Worm (Caenorhabditis elegans) whole organism, L1 larva: ENCODE data around the gene H41C03.3.

Experiments
- C34B4.2 ChIP-seq: sonication (generic microtip); optimal IDR thresholded peaks from 2 replicates; lab custom pipeline; 2017; ENCODE audit warnings: mild to moderate bottlenecking, missing genetic modification characterization, missing compliant biosample characterization
- F16B12.6 ChIP-seq: fragments of 150-350 bp; optimal IDR thresholded peaks from 2 replicates; lab custom pipeline; 2014; ENCODE audit warnings: missing biosample characterization, missing genetic modification characterization
- Y116A8C.19 ChIP-seq: sonication (generic microtip); optimal IDR thresholded peaks from 2 replicates; lab custom pipeline; 2016; ENCODE audit warnings: missing compliant biosample characterization, missing genetic modification characterization, borderline replicate concordance
- aha-1 ChIP-seq: fragments of 150-350 bp; optimal IDR thresholded peaks from 2 replicates; lab custom pipeline; 2014; ENCODE audit warnings: missing biosample characterization, missing genetic modification characterization
- alr-1 ChIP-seq: fragments of 200-800 bp; sonication (Bioruptor generic); optimal IDR thresholded peaks from 2 replicates; lab custom pipeline; 2018; ENCODE audit warnings: borderline replicate concordance, mild to moderate bottlenecking, missing genetic modification characterization, missing compliant biosample characterization
- blmp-1 ChIP-seq: fragments of 150-350 bp; optimal IDR thresholded peaks from 2 replicates; lab custom pipeline; 2014; ENCODE audit warnings: missing biosample characterization, missing genetic modification characterization
- ceh-90 ChIP-seq: sonication (generic microtip); optimal IDR thresholded peaks from 2 replicates; lab custom pipeline; 2016; ENCODE audit warnings: missing genetic modification characterization, missing compliant biosample characterization
- dsc-1 ChIP-seq: sonication (generic microtip); optimal IDR thresholded peaks from 2 replicates; lab custom pipeline; 2016; ENCODE audit warnings: mild to moderate bottlenecking, missing genetic modification characterization, missing compliant biosample characterization
- efl-1 ChIP-seq, 4 experiments: fragments of 150-350 bp; optimal IDR thresholded peaks in 3 of 4; peaks in 1 of 4; 1 replicate in 1 of 4; 2 replicates in 3 of 4; lab custom pipeline; 2014; ENCODE audit warnings: missing biosample characterization in 2 of 4, missing genetic modification characterization in 2 of 4, missing genetic modification reagents in 2 of 4
- egl-13 ChIP-seq: sonication (generic microtip); optimal IDR thresholded peaks from 2 replicates; lab custom pipeline; 2016; ENCODE audit warnings: missing genotype, missing genetic modification reagents, missing genetic modification characterization, missing compliant biosample characterization
- egl-27 ChIP-seq, 2 experiments: fragments of 150-350 bp in 1 of 2; sonication (generic microtip); optimal IDR thresholded peaks; 3 replicates each; lab custom pipeline; 2017 to 2018; ENCODE audit warnings: missing biosample characterization in 2 of 2, missing genetic modification characterization in 2 of 2, missing genetic modification reagents in 2 of 2
- elt-2 ChIP-seq: sonication (generic microtip); optimal IDR thresholded peaks from 2 replicates; lab custom pipeline; 2016; ENCODE audit warnings: missing genetic modification characterization, mild to moderate bottlenecking, inconsistent platforms, missing compliant biosample characterization, missing genetic modification reagents
- ets-5 ChIP-seq: fragments of 200-800 bp; sonication (Bioruptor generic); IDR thresholded peaks from 2 replicates; pipeline ENCODE4 v1.3.6; 2022; ENCODE audit warnings: missing genetic modification characterization, missing compliant biosample characterization
- fkh-10 ChIP-seq: sonication (generic microtip); optimal IDR thresholded peaks from 2 replicates; lab custom pipeline; 2017; ENCODE audit warnings: missing biosample characterization, missing genetic modification reagents, missing genetic modification characterization
- fos-1 ChIP-seq: fragments of 150-350 bp; optimal IDR thresholded peaks from 2 replicates; lab custom pipeline; 2014; ENCODE audit warnings: missing biosample characterization, missing genetic modification characterization
- grh-1 ChIP-seq: fragments of 200-800 bp; sonication (Bioruptor generic); IDR thresholded peaks from 2 replicates; pipeline ENCODE4 v1.3.6; 2022; ENCODE audit warnings: missing genetic modification reagents, missing genetic modification characterization, missing compliant biosample characterization
- hlh-17 ChIP-seq: fragments of 200-800 bp; sonication (Bioruptor generic); optimal IDR thresholded peaks from 2 replicates; lab custom pipeline; 2018; ENCODE audit warnings: missing genetic modification characterization, mild to moderate bottlenecking, missing compliant biosample characterization, moderate library complexity, borderline replicate concordance
- hlh-4 ChIP-seq: sonication (generic microtip); optimal IDR thresholded peaks from 2 replicates; lab custom pipeline; 2016; ENCODE audit warnings: mild to moderate bottlenecking, missing genetic modification characterization, missing compliant biosample characterization
- hpl-2 ChIP-seq: fragments of 150-350 bp; optimal IDR thresholded peaks from 2 replicates; lab custom pipeline; 2014; ENCODE audit warnings: missing biosample characterization, missing genetic modification reagents, missing genetic modification characterization
- irx-1 ChIP-seq: sonication (generic microtip); optimal IDR thresholded peaks from 2 replicates; lab custom pipeline; 2016; ENCODE audit warnings: missing genetic modification characterization, missing compliant biosample characterization
- jun-1 ChIP-seq: fragments of 150-350 bp; optimal IDR thresholded peaks from 2 replicates; lab custom pipeline; 2014; ENCODE audit warnings: missing biosample characterization, missing genetic modification reagents, missing genetic modification characterization
- lin-13 ChIP-seq: fragments of 150-350 bp; optimal IDR thresholded peaks from 2 replicates; lab custom pipeline; 2014; ENCODE audit warnings: missing biosample characterization, missing genetic modification reagents, missing genetic modification characterization
- lin-14 ChIP-seq: fragments of 200-800 bp; sonication (Bioruptor generic); optimal IDR thresholded peaks from 2 replicates; lab custom pipeline; 2018; ENCODE audit warnings: mild to moderate bottlenecking, missing genetic modification characterization, moderate library complexity, missing compliant biosample characterization
- lin-15B ChIP-seq: fragments of 150-350 bp; sonication (generic microtip); optimal IDR thresholded peaks from 3 replicates; lab custom pipeline; 2014; ENCODE audit warnings: missing biosample characterization, missing genetic modification characterization
- lin-35 ChIP-seq, 2 experiments: fragments of 150-350 bp; optimal IDR thresholded peaks; 2 replicates each; lab custom pipeline; 2014; ENCODE audit warnings: missing biosample characterization in 2 of 2, missing genetic modification characterization in 2 of 2, missing genetic modification reagents in 2 of 2
- lir-3 ChIP-seq: sonication (generic microtip); optimal IDR thresholded peaks from 2 replicates; lab custom pipeline; 2016; ENCODE audit warnings: mild to moderate bottlenecking, missing genetic modification characterization, moderate library complexity, missing compliant biosample characterization; ENCODE audit not compliant: poor library complexity
- lsy-2 ChIP-seq, 2 experiments: fragments of 150-350 bp; optimal IDR thresholded peaks; 2 replicates each; lab custom pipeline; 2014; ENCODE audit warnings: missing biosample characterization in 2 of 2, missing genetic modification characterization in 2 of 2
- mab-9 ChIP-seq: fragments of 200-800 bp; sonication (Bioruptor generic); IDR thresholded peaks from 2 replicates; pipeline ENCODE4 v1.3.6; 2022; ENCODE audit warnings: missing genetic modification reagents, missing genetic modification characterization, missing compliant biosample characterization
- mdl-1 ChIP-seq, 2 experiments: fragments of 150-350 bp; optimal IDR thresholded peaks; 2 replicates each; lab custom pipeline; 2014 to 2017; ENCODE audit warnings: missing biosample characterization in 2 of 2, missing genetic modification characterization in 2 of 2, inconsistent platforms in 1 of 2
- mef-2 ChIP-seq: fragments of 150-350 bp; optimal IDR thresholded peaks from 2 replicates; lab custom pipeline; 2014; ENCODE audit warnings: missing biosample characterization, missing genetic modification characterization
- mep-1 ChIP-seq: fragments of 150-350 bp; optimal IDR thresholded peaks from 2 replicates; lab custom pipeline; 2014; ENCODE audit warnings: missing biosample characterization, missing genetic modification characterization
- nhr-11 ChIP-seq: fragments of 150-350 bp; optimal IDR thresholded peaks from 2 replicates; lab custom pipeline; 2014; ENCODE audit warnings: missing biosample characterization, missing genetic modification characterization
- nhr-12 ChIP-seq: sonication (generic microtip); optimal IDR thresholded peaks from 2 replicates; lab custom pipeline; 2017; ENCODE audit warnings: missing biosample characterization, missing genetic modification characterization
- nhr-20 ChIP-seq: sonication (generic microtip); optimal IDR thresholded peaks from 2 replicates; lab custom pipeline; 2016; ENCODE audit warnings: mild to moderate bottlenecking, missing genetic modification characterization, missing compliant biosample characterization
- nhr-28 ChIP-seq: fragments of 150-350 bp; optimal IDR thresholded peaks from 2 replicates; lab custom pipeline; 2014; ENCODE audit warnings: missing biosample characterization, missing genetic modification characterization
- nhr-47 ChIP-seq: sonication (generic microtip); optimal IDR thresholded peaks from 2 replicates; lab custom pipeline; 2016; ENCODE audit warnings: mild to moderate bottlenecking, missing genetic modification characterization, moderate library complexity, missing compliant biosample characterization
- nhr-85 ChIP-seq: sonication (generic microtip); peaks from one replicate; lab custom pipeline; 2016; ENCODE audit warnings: missing genetic modification characterization, inconsistent platforms, missing compliant biosample characterization
- nhr-90 ChIP-seq: sonication (generic microtip); optimal IDR thresholded peaks from 2 replicates; lab custom pipeline; 2016; ENCODE audit warnings: mild to moderate bottlenecking, missing genetic modification characterization, missing compliant biosample characterization; ENCODE audit not compliant: poor library complexity
- pax-3 ChIP-seq: fragments of 200-800 bp; sonication (Bioruptor generic); optimal IDR thresholded peaks from 2 replicates; lab custom pipeline; 2018; ENCODE audit warnings: mild to moderate bottlenecking, missing genetic modification characterization, moderate library complexity, missing compliant biosample characterization
- pqm-1 ChIP-seq: sonication (generic microtip); optimal IDR thresholded peaks from 3 replicates; lab custom pipeline; 2017; ENCODE audit warnings: missing biosample characterization, missing genetic modification characterization
- rnt-1 ChIP-seq: sonication (generic microtip); optimal IDR thresholded peaks from 2 replicates; lab custom pipeline; 2016; ENCODE audit warnings: mild to moderate bottlenecking, missing genetic modification characterization, moderate library complexity, missing compliant biosample characterization
- snpc-4 ChIP-seq: fragments of 150-350 bp; optimal IDR thresholded peaks from 2 replicates; lab custom pipeline; 2014; ENCODE audit warnings: missing biosample characterization, missing genetic modification characterization
- sox-4 ChIP-seq: sonication (generic microtip); optimal IDR thresholded peaks from 2 replicates; lab custom pipeline; 2016; ENCODE audit warnings: missing genetic modification characterization, missing compliant biosample characterization
- sup-37 ChIP-seq: fragments of 200-800 bp; sonication (Bioruptor generic); optimal IDR thresholded peaks from 2 replicates; lab custom pipeline; 2018; ENCODE audit warnings: mild to moderate bottlenecking, missing genetic modification characterization, missing compliant biosample characterization
- swsn-7 ChIP-seq: sonication (generic microtip); optimal IDR thresholded peaks from 2 replicates; lab custom pipeline; 2016; ENCODE audit warnings: missing genetic modification characterization, missing compliant biosample characterization
- tbx-2 ChIP-seq: sonication (generic microtip); optimal IDR thresholded peaks from 2 replicates; lab custom pipeline; 2016; ENCODE audit warnings: missing genetic modification characterization, missing compliant biosample characterization
- unc-130 ChIP-seq: fragments of 150-350 bp; optimal IDR thresholded peaks from 2 replicates; lab custom pipeline; 2017; ENCODE audit warnings: missing biosample characterization, missing genetic modification characterization, inconsistent platforms
- unc-62 ChIP-seq: fragments of 150-350 bp; optimal IDR thresholded peaks from 2 replicates; lab custom pipeline; 2014; ENCODE audit warnings: missing biosample characterization, missing genetic modification reagents, missing genetic modification characterization
- vab-15 ChIP-seq: sonication (generic microtip); optimal IDR thresholded peaks from 2 replicates; lab custom pipeline; 2017; ENCODE audit warnings: missing genotype, mild to moderate bottlenecking, missing genetic modification characterization, missing compliant biosample characterization
- xbp-1 ChIP-seq: sonication (generic microtip); optimal IDR thresholded peaks from 2 replicates; lab custom pipeline; 2016; ENCODE audit warnings: missing genetic modification characterization, missing compliant biosample characterization
- zag-1 ChIP-seq: fragments of 150-350 bp; optimal IDR thresholded peaks from 2 replicates; lab custom pipeline; 2014; ENCODE audit warnings: missing biosample characterization, missing genetic modification characterization

The H41C03.3 gene

DNA sequence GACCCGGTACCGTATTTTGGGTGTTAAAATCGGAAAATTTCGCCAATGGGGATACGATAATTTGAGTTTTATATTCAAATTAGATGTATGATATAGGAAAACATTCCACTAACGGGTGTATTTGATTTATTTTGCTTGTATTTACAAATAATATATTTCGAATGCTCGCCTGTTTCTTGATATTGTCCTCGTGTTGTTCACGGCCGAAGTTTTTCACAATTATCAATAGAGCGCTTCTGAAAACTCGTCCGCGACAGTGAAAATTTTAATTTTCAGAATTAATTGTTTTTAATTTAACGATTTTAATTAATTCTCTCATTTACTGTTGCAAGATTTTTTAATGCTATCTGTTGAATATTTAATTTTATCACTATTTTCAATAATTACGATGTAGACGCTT lies 25.9 kb upstream of the H41C03.3 start (continued):
- TF ChIP-seq vab-15 (tag; lab: Kevin White, UChicago) (no peak), C34B4.2 (no peak), hlh-17 (GFP tag; lab: Kevin White, UChicago) (no peak), egl-13 (tag; lab: Kevin White, UChicago) (peak; percentile 38), F16B12.6 (no peak), nhr-90 (tag; lab: Kevin White, UChicago) (peak; percentile 57), mep-1 (tag; lab: Kevin White, UChicago) (no peak), irx-1 (tag; lab: Kevin White, UChicago) (peak; percentile 42), lin-14 (GFP tag; lab: Kevin White, UChicago) (peak; percentile 65), efl-1 (optimal IDR thresholded peaks at IDR 0.05; lab: Kevin White, UChicago) (peak; percentile 76 to 77), efl-1 (GFP tag; optimal IDR thresholded peaks at IDR 0.05 in 1 of 2; lab: Kevin White, UChicago) (peak; percentile 69 to 96), alr-1 (tag; lab: Kevin White, UChicago) (no peak), rnt-1 (tag; lab: Kevin White, UChicago) (peak; percentile 82), elt-2 (tag; lab: Kevin White, UChicago) (peak; percentile 28), nhr-47 (no peak), nhr-20 (tag; lab: Kevin White, UChicago) (no peak), pax-3 (tag; lab: Kevin White, UChicago) (no peak), snpc-4 (tag; lab: Kevin White, UChicago) (no peak), pqm-1 (no peak), dsc-1 (peak; percentile 47), lin-13 (GFP tag; lab: Kevin White, UChicago) (peak; percentile 12), ets-5 (GFP tag; lab: Robert Waterston, UW) (no peak), ceh-90 (tag; lab: Kevin White, UChicago) (peak; percentile 74), xbp-1 (tag; lab: Kevin White, UChicago) (peak; percentile 41), unc-130 (tag; lab: Kevin White, UChicago) (no peak), lin-15B (tag; lab: Kevin White, UChicago) (no peak), jun-1 (no peak), nhr-11 (no peak), nhr-28 (tag; lab: Kevin White, UChicago) (no peak), nhr-85 (tag; lab: Kevin White, UChicago) (peak; percentile 79), hpl-2 (no peak), mef-2 (tag; lab: Kevin White, UChicago) (no peak), fkh-10 (GFP tag; lab: Kevin White, UChicago) (no peak), sox-4 (tag; lab: Kevin White, UChicago) (peak; percentile 35), lin-35 (GFP tag; optimal IDR thresholded peaks at IDR 0.05; lab: Kevin White, UChicago) (peak; percentile 9 to 69), fos-1 (tag; lab: Kevin White, UChicago) (no peak), Y116A8C.19 (tag; lab: Kevin White, UChicago) (no peak), blmp-1 (no peak), grh-1 (GFP tag; lab: Robert Waterston, UW) (no peak), mab-9 (GFP tag; lab: Robert Waterston, UW) (no peak), aha-1 (tag; lab: Kevin White, UChicago) (no peak), lsy-2 (tag; optimal IDR thresholded peaks at IDR 0.05; lab: Kevin White, UChicago) (peak in 1 of 2 experiments; percentile 40), swsn-7 (tag; lab: Kevin White, UChicago) (peak; percentile 32), egl-27 (tag; optimal IDR thresholded peaks at IDR 0.05; lab: Kevin White, UChicago) (no peak), sup-37 (GFP tag; lab: Kevin White, UChicago) (no peak), lir-3 (peak; percentile 77), unc-62 (GFP tag; lab: Kevin White, UChicago) (no peak), hlh-4 (tag; lab: Kevin White, UChicago) (no peak), tbx-2 (tag; lab: Kevin White, UChicago) (peak; percentile 59), mdl-1 (tag; optimal IDR thresholded peaks at IDR 0.05; lab: Kevin White, UChicago) (no peak), nhr-12 (no peak), zag-1 (tag; lab: Kevin White, UChicago) (no peak)
